Worm (Caenorhabditis elegans): ENCODE results near the gene lgc-31.

DNA sequence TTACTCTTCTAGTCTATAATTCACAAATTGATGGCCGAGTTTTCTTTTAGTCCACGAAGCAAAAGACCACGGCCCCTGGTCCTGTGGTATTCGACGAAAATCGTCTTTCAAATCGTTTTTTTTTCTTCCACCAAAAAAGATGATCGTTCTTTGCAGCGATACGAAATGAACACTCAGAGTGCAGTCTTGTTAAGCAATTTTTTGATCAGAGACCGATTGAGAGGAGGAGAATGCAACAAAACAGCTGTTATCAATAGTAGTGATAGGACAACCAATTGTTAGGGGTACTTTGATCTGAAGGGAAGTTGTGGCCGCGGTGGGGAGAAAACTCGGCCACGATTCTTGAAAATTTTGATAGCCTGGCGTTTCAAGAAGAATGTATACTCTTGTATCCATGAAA is 42.2 kb upstream of the lgc-31 start:
- no peak for TF ChIP-seq ztf-29 (GFP tag; IDR thresholded peaks at IDR 0.05)
- no peak for TF ChIP-seq klf-2 (GFP tag; conservative IDR thresholded peaks at IDR 0.05)
- no peak for TF ChIP-seq tab-1 (GFP tag; IDR thresholded peaks at IDR 0.05)
- TF ChIP-seq T22C8.4 (GFP tag; IDR thresholded peaks at IDR 0.05): no peak
- no peak for TF ChIP-seq med-1 (GFP tag; optimal IDR thresholded peaks at IDR 0.05; ENCODE audit: insufficient read depth)
- TF ChIP-seq ref-1 (GFP tag; conservative IDR thresholded peaks at IDR 0.05): no peak
- TF ChIP-seq flt-1 (GFP tag; IDR thresholded peaks at IDR 0.05): no peak
- TF ChIP-seq ztf-23 (GFP tag; IDR thresholded peaks at IDR 0.05): no peak
- TF ChIP-seq cog-1 (tag; optimal IDR thresholded peaks at IDR 0.05): no peak

Measured in whole organism, midembryonic.